Fruit fly (Drosophila melanogaster) whole organism, embryonic: ENCODE measurements around the gene ClC-a.

Experiments
- Ada2b ChIP-seq: fragments of 200-800 bp; sonication (Bioruptor generic); IDR thresholded peaks from 2 replicates; pipeline ENCODE4 v1.3.6; 2022; ENCODE audit warnings: missing biosample characterization, missing genetic modification characterization
- C15 ChIP-seq: fragments of 200-800 bp; sonication (Bioruptor generic); IDR thresholded peaks from 3 replicates; pipeline ENCODE4 v1.3.6; 2022; ENCODE audit warnings: missing biosample characterization, missing genetic modification characterization
- CG10267 ChIP-seq: fragments of 200-800 bp; sonication (Bioruptor generic); optimal IDR thresholded peaks from 2 replicates; lab custom pipeline; 2018; ENCODE audit warnings: missing biosample characterization, mild to moderate bottlenecking, missing genetic modification characterization, moderate library complexity
- CG11093 ChIP-seq: fragments of 200-800 bp; sonication (Bioruptor generic); IDR thresholded peaks from 3 replicates; pipeline ENCODE4 v1.3.6; 2022; ENCODE audit warnings: missing biosample characterization, missing genetic modification characterization
- CG11504 ChIP-seq: fragments of 200-800 bp; sonication (Bioruptor generic); optimal IDR thresholded peaks from 3 replicates; lab custom pipeline; 2019; ENCODE audit warnings: missing biosample characterization, mild to moderate bottlenecking, missing genetic modification characterization, moderate library complexity
- CG12391 ChIP-seq: fragments of 200-800 bp; sonication (Bioruptor generic); optimal IDR thresholded peaks from 3 replicates; lab custom pipeline; 2018; ENCODE audit warnings: missing biosample characterization, mild to moderate bottlenecking, missing genetic modification characterization, moderate library complexity
- CG14014 ChIP-seq: fragments of 200-800 bp; sonication (Bioruptor generic); IDR thresholded peaks from 2 replicates; pipeline ENCODE4 v1.3.6; 2022; ENCODE audit warnings: missing biosample characterization, missing genetic modification characterization
- CG15514 ChIP-seq: fragments of 200-800 bp; sonication (Bioruptor generic); optimal IDR thresholded peaks from 3 replicates; lab custom pipeline; 2017; ENCODE audit warnings: missing biosample characterization, missing genetic modification characterization, mild to moderate bottlenecking, moderate library complexity, missing genetic modification reagents
- CG16813 ChIP-seq: fragments of 200-800 bp; sonication (Bioruptor generic); IDR thresholded peaks from 3 replicates; pipeline ENCODE4 v1.3.6; 2022; ENCODE audit warnings: missing biosample characterization, missing genetic modification characterization; ENCODE audit not compliant: partially characterized antibody
- CG1792 ChIP-seq: fragments of 200-800 bp; sonication (Bioruptor generic); optimal IDR thresholded peaks from 2 replicates; lab custom pipeline; 2016; ENCODE audit warnings: missing biosample characterization, missing genetic modification characterization
- CG2120 ChIP-seq: fragments of 200-800 bp; sonication (Bioruptor generic); optimal IDR thresholded peaks from 3 replicates; lab custom pipeline; 2016; ENCODE audit warnings: missing biosample characterization, missing genetic modification characterization
- CG34422 ChIP-seq: fragments of 200-800 bp; sonication (Bioruptor generic); IDR thresholded peaks from 3 replicates; pipeline ENCODE4 v1.3.6; 2022; ENCODE audit warnings: missing biosample characterization, missing genetic modification characterization
- CG7357 ChIP-seq: fragments of 200-800 bp; sonication (Bioruptor generic); IDR thresholded peaks from 3 replicates; pipeline ENCODE4 v1.3.6; 2022; ENCODE audit warnings: missing biosample characterization, missing genetic modification characterization
- CG7372 ChIP-seq: fragments of 200-800 bp; sonication (Bioruptor generic); IDR thresholded peaks from 2 replicates; pipeline ENCODE4 v1.3.6; 2022; ENCODE audit warnings: missing biosample characterization, missing genetic modification characterization
- CG7745 ChIP-seq: fragments of 200-800 bp; sonication (Bioruptor generic); optimal IDR thresholded peaks from 2 replicates; lab custom pipeline; 2018; ENCODE audit warnings: missing biosample characterization, mild to moderate bottlenecking, missing genetic modification characterization, moderate library complexity
- CG7928 ChIP-seq: fragments of 200-800 bp; sonication (Bioruptor generic); optimal IDR thresholded peaks from 2 replicates; lab custom pipeline; 2017; ENCODE audit warnings: missing biosample characterization, mild to moderate bottlenecking, missing genetic modification characterization
- CG8388 ChIP-seq: fragments of 200-800 bp; sonication (Bioruptor generic); optimal IDR thresholded peaks from 2 replicates; lab custom pipeline; 2019; ENCODE audit warnings: missing biosample characterization, mild to moderate bottlenecking, missing genetic modification characterization, moderate library complexity
- CG8478 ChIP-seq: fragments of >200 bp; optimal IDR thresholded peaks from 2 replicates; lab custom pipeline; 2018
- CG8765 ChIP-seq: fragments of 200-800 bp; sonication (Bioruptor generic); IDR thresholded peaks from 2 replicates; pipeline ENCODE4 v1.3.6; 2022; ENCODE audit warnings: missing biosample characterization, missing genetic modification characterization
- CG9437 ChIP-seq: fragments of 200-800 bp; sonication (Bioruptor generic); optimal IDR thresholded peaks from 2 replicates; lab custom pipeline; 2018; ENCODE audit warnings: missing biosample characterization, mild to moderate bottlenecking, missing genetic modification characterization
- CoRest ChIP-seq: fragments of 200-800 bp; sonication (Bioruptor generic); optimal IDR thresholded peaks from 3 replicates; lab custom pipeline; 2018; ENCODE audit warnings: missing biosample characterization, mild to moderate bottlenecking, missing genetic modification characterization, moderate library complexity
- D19A ChIP-seq: fragments of 200-800 bp; optimal IDR thresholded peaks from 3 replicates; lab custom pipeline; 2019; ENCODE audit warnings: missing biosample characterization, mild to moderate bottlenecking, missing genetic modification characterization, moderate library complexity
- Dip2 ChIP-seq: fragments of 200-800 bp; sonication (Bioruptor generic); IDR thresholded peaks from 2 replicates; pipeline ENCODE4 v1.3.6; 2022; ENCODE audit warnings: missing biosample characterization, missing genetic modification characterization
- NFAT ChIP-seq: fragments of 200-800 bp; sonication (Bioruptor generic); IDR thresholded peaks from 2 replicates; pipeline ENCODE4 v1.3.6; 2022; ENCODE audit warnings: missing biosample characterization, missing genetic modification characterization
- Nf-YB ChIP-seq: fragments of 200-800 bp; sonication (Bioruptor generic); optimal IDR thresholded peaks from 3 replicates; lab custom pipeline; 2019; ENCODE audit warnings: missing biosample characterization, mild to moderate bottlenecking, missing genetic modification characterization, moderate library complexity
- Ptx1 ChIP-seq: fragments of 200-800 bp; sonication (Bioruptor generic); IDR thresholded peaks from 2 replicates; pipeline ENCODE4 v1.3.6; 2022; ENCODE audit warnings: missing biosample characterization, missing genetic modification characterization
- Sox102F ChIP-seq: fragments of 200-800 bp; sonication (Bioruptor generic); optimal IDR thresholded peaks from 2 replicates; lab custom pipeline; 2018; ENCODE audit warnings: missing biosample characterization, mild to moderate bottlenecking, missing genetic modification characterization, moderate library complexity
- Ssrp ChIP-seq: fragments of 200-800 bp; sonication (Bioruptor generic); optimal IDR thresholded peaks from 2 replicates; lab custom pipeline; 2018; ENCODE audit warnings: missing biosample characterization, mild to moderate bottlenecking, missing genetic modification characterization, moderate library complexity
- TFAM ChIP-seq: fragments of 200-800 bp; sonication (Bioruptor generic); optimal IDR thresholded peaks from 2 replicates; lab custom pipeline; 2017; ENCODE audit warnings: missing biosample characterization, missing genetic modification characterization, inconsistent platforms
- Usf ChIP-seq: fragments of 200-800 bp; sonication (Bioruptor generic); optimal IDR thresholded peaks from 2 replicates; lab custom pipeline; 2017; ENCODE audit warnings: missing genotype, missing biosample characterization, missing genetic modification characterization
- Xrp1 ChIP-seq: fragments of 200-800 bp; sonication (Bioruptor generic); IDR thresholded peaks from 2 replicates; pipeline ENCODE4 v1.3.6; 2022; ENCODE audit warnings: missing biosample characterization, missing genetic modification characterization
- amos ChIP-seq: fragments of 200-800 bp; sonication (Bioruptor generic); IDR thresholded peaks from 2 replicates; pipeline ENCODE4 v1.3.6; 2022; ENCODE audit warnings: missing biosample characterization, missing genetic modification characterization; ENCODE audit not compliant: partially characterized antibody
- bowl ChIP-seq: fragments of 200-800 bp; sonication (Bioruptor generic); IDR thresholded peaks from 2 replicates; pipeline ENCODE4 v1.3.6; 2022; ENCODE audit warnings: missing biosample characterization, missing genetic modification characterization
- chinmo ChIP-seq: fragments of 200-800 bp; sonication (Bioruptor generic); IDR thresholded peaks from 4 replicates; pipeline ENCODE4 v1.3.6; 2022; ENCODE audit warnings: missing biosample characterization, missing genetic modification characterization; ENCODE audit not compliant: partially characterized antibody
- croc ChIP-seq: fragments of 200-800 bp; sonication (Bioruptor generic); conservative IDR thresholded peaks from 3 replicates; pipeline ENCODE4 v1.3.6; 2022; ENCODE audit warnings: missing biosample characterization, missing genetic modification characterization
- eyg ChIP-seq: fragments of 200-800 bp; sonication (Bioruptor generic); optimal IDR thresholded peaks from 3 replicates; lab custom pipeline; 2016; ENCODE audit warnings: missing biosample characterization, missing genetic modification characterization
- fd102C ChIP-seq: fragments of 200-800 bp; sonication (Bioruptor generic); optimal IDR thresholded peaks from 2 replicates; lab custom pipeline; 2018; ENCODE audit warnings: missing biosample characterization, mild to moderate bottlenecking, missing genetic modification characterization, moderate library complexity
- grau ChIP-seq: fragments of 200-800 bp; optimal IDR thresholded peaks from 3 replicates; lab custom pipeline; 2019; ENCODE audit warnings: missing biosample characterization, mild to moderate bottlenecking, missing genetic modification characterization, moderate library complexity
- hb ChIP-seq: fragments of 200-800 bp; sonication (Bioruptor generic); IDR thresholded peaks from 3 replicates; pipeline ENCODE4 v1.3.6; 2022; ENCODE audit warnings: missing biosample characterization, missing genetic modification characterization; ENCODE audit not compliant: partially characterized antibody
- lbe ChIP-seq: fragments of 200-800 bp; sonication (Bioruptor generic); optimal IDR thresholded peaks from 2 replicates; lab custom pipeline; 2016; ENCODE audit warnings: missing biosample characterization, mild to moderate bottlenecking, missing genetic modification characterization
- maf-S ChIP-seq: fragments of 200-800 bp; sonication (Bioruptor generic); optimal IDR thresholded peaks from 2 replicates; lab custom pipeline; 2016; ENCODE audit warnings: missing biosample characterization, missing genetic modification characterization
- mirr ChIP-seq: fragments of 200-800 bp; sonication (Bioruptor generic); optimal IDR thresholded peaks from 3 replicates; lab custom pipeline; 2018; ENCODE audit warnings: missing biosample characterization, mild to moderate bottlenecking, missing genetic modification characterization
- nerfin-2 ChIP-seq: fragments of 200-800 bp; sonication (Bioruptor generic); IDR thresholded peaks from 2 replicates; pipeline ENCODE4 v1.3.6; 2022; ENCODE audit warnings: missing biosample characterization, missing genetic modification characterization; ENCODE audit not compliant: partially characterized antibody
- peb ChIP-seq: fragments of 200-800 bp; sonication (Bioruptor generic); IDR thresholded peaks from 2 replicates; pipeline ENCODE4 v1.3.6; 2022; ENCODE audit warnings: missing biosample characterization, missing genetic modification characterization
- pfk ChIP-seq: fragments of 200-800 bp; sonication (Bioruptor generic); optimal IDR thresholded peaks from 2 replicates; lab custom pipeline; 2018; ENCODE audit warnings: missing biosample characterization, mild to moderate bottlenecking, missing genetic modification characterization, moderate library complexity
- sima ChIP-seq: fragments of 200-800 bp; sonication (Bioruptor generic); optimal IDR thresholded peaks from 2 replicates; lab custom pipeline; 2016; ENCODE audit warnings: missing biosample characterization, missing genetic modification characterization
- slp2 ChIP-seq: fragments of 200-800 bp; sonication (Bioruptor generic); optimal IDR thresholded peaks from 2 replicates; lab custom pipeline; 2016; ENCODE audit warnings: missing biosample characterization, missing genetic modification characterization
- stc ChIP-seq: fragments of 200-800 bp; sonication (Bioruptor generic); IDR thresholded peaks from 2 replicates; pipeline ENCODE4 v1.3.6; 2022; ENCODE audit warnings: missing biosample characterization, missing genetic modification characterization
- wor ChIP-seq: fragments of 200-800 bp; sonication (Bioruptor generic); IDR thresholded peaks from 2 replicates; pipeline ENCODE4 v1.3.6; 2022; ENCODE audit warnings: missing biosample characterization, missing genetic modification characterization
- zen ChIP-seq: fragments of 200-800 bp; sonication (Bioruptor generic); optimal IDR thresholded peaks from 3 replicates; lab custom pipeline; 2018; ENCODE audit warnings: missing biosample characterization, mild to moderate bottlenecking, missing genetic modification characterization, moderate library complexity

Gene ClC-a

dm6 chr3R:11786695-11787226 is 26.2 kb downstream of the ClC-a start, which contains the start of the genes prd1 and HisCl1 (continued):
- peak; percentile 61; the same call in 1 of the 2 replicates for TF ChIP-seq NFAT
- no peak for TF ChIP-seq CG7745
- TF ChIP-seq Ssrp (tag; lab: Kevin White, UChicago): peak; percentile 72
- TF ChIP-seq chinmo (GFP tag; lab: Robert Waterston, UW): no peak
- TF ChIP-seq TFAM (GFP tag; lab: Kevin White, UChicago): no peak
- TF ChIP-seq CG8478 (lab: Kevin White, UChicago): no peak
- no peak for TF ChIP-seq CG11504
- no peak for TF ChIP-seq lbe (GFP tag; lab: Kevin White, UChicago)
- no peak for TF ChIP-seq amos
- peak; percentile 71; the same call in 1 of the 3 replicates for TF ChIP-seq CG34422 (GFP tag; lab: Robert Waterston, UW)
- TF ChIP-seq Nf-YB (GFP tag; lab: Kevin White, UChicago): no peak
- peak; percentile 39; the same call in 1 of the 2 replicates for TF ChIP-seq peb (GFP tag; lab: Robert Waterston, UW)
- TF ChIP-seq CG7928 (GFP tag; lab: Kevin White, UChicago): no peak
- no peak for TF ChIP-seq CG11093 (GFP tag; lab: Robert Waterston, UW)
- no peak for TF ChIP-seq hb
- TF ChIP-seq CG7357: no peak
- TF ChIP-seq slp2 (GFP tag; lab: Kevin White, UChicago): peak; percentile 57
- no peak for TF ChIP-seq CG16813 (GFP tag; lab: Robert Waterston, UW)
- peak; percentile 77 for TF ChIP-seq CG15514 (GFP tag; lab: Kevin White, UChicago)
- TF ChIP-seq CoRest (tag; lab: Kevin White, UChicago): peak; percentile 91
- TF ChIP-seq CG2120 (GFP tag; lab: Kevin White, UChicago): peak; percentile 87
- peak; percentile 76 for TF ChIP-seq CG12391 (tag; lab: Kevin White, UChicago)
- TF ChIP-seq C15 (GFP tag; lab: Robert Waterston, UW): no peak
- TF ChIP-seq sima (GFP tag; lab: Kevin White, UChicago): no peak
- peak; percentile 76 for TF ChIP-seq Ptx1 (GFP tag; lab: Robert Waterston, UW)
- TF ChIP-seq Ada2b: no peak
- TF ChIP-seq CG8765 (GFP tag; lab: Robert Waterston, UW): peak; percentile 21; the same call in 1 of the 2 replicates
- peak; percentile 46 for TF ChIP-seq zen
- peak; percentile 55 for TF ChIP-seq croc (GFP tag; lab: Robert Waterston, UW)
- peak; percentile 57 for TF ChIP-seq Usf (GFP tag; lab: Kevin White, UChicago)
- TF ChIP-seq eyg: no peak
- TF ChIP-seq mirr: peak; percentile 34
- no peak for TF ChIP-seq CG1792 (GFP tag; lab: Kevin White, UChicago)
- TF ChIP-seq grau: no peak
- no peak for TF ChIP-seq fd102C (GFP tag; lab: Kevin White, UChicago)
- TF ChIP-seq bowl (GFP tag; lab: Robert Waterston, UW): no peak
- peak; percentile 42 for TF ChIP-seq maf-S (GFP tag; lab: Kevin White, UChicago)
- TF ChIP-seq CG9437: peak; percentile 68
- no peak for TF ChIP-seq wor (GFP tag; lab: Robert Waterston, UW)
- TF ChIP-seq CG14014 (GFP tag; lab: Robert Waterston, UW): peak; percentile 47
- TF ChIP-seq stc (GFP tag; lab: Robert Waterston, UW): peak; percentile 58; the same call in 1 of the 2 replicates
- TF ChIP-seq Sox102F (GFP tag; lab: Kevin White, UChicago): no peak
- TF ChIP-seq CG10267 (tag; lab: Kevin White, UChicago): peak; percentile 71
- TF ChIP-seq D19A (tag; lab: Kevin White, UChicago): no peak
- no peak for TF ChIP-seq CG8388 (GFP tag; lab: Kevin White, UChicago)
- TF ChIP-seq Dip2 (GFP tag; lab: Robert Waterston, UW): no peak
- peak; percentile 55; the same call in 1 of the 2 replicates for TF ChIP-seq CG7372 (GFP tag; lab: Robert Waterston, UW)
- TF ChIP-seq pfk (GFP tag; lab: Kevin White, UChicago): no peak
- peak; percentile 39; the same call in 1 of the 2 replicates for TF ChIP-seq Xrp1 (GFP tag; lab: Robert Waterston, UW)
- TF ChIP-seq nerfin-2 (GFP tag; lab: Robert Waterston, UW): no peak
